Worm (Caenorhabditis elegans) whole organism, L4 larva: ENCODE results near the gene F46H5.4.

ENCODE experiments used
- D1046.2 ChIP-seq: fragments of 200-800 bp; sonication (Bioruptor generic); IDR thresholded peaks from 2 replicates; pipeline ENCODE4 v1.3.6; 2022; ENCODE audit warnings: missing genetic modification characterization, missing compliant biosample characterization
- F10B5.3 ChIP-seq: sonication (generic microtip); optimal IDR thresholded peaks from 2 replicates; lab custom pipeline; 2016; ENCODE audit warnings: mild to moderate bottlenecking, missing genetic modification characterization, missing compliant biosample characterization
- F26F4.8 ChIP-seq: fragments of 200-800 bp; sonication (Bioruptor generic); conservative IDR thresholded peaks from 2 replicates; pipeline ENCODE4 v1.3.6; 2022; ENCODE audit warnings: missing genetic modification characterization, missing compliant biosample characterization
- T26A8.4 ChIP-seq: fragments of 200-800 bp; sonication (Bioruptor generic); IDR thresholded peaks from 2 replicates; pipeline ENCODE4 v1.3.6; 2022; ENCODE audit warnings: missing genetic modification characterization, missing compliant biosample characterization
- aha-1 ChIP-seq: fragments of 150-350 bp; peaks from one replicate; lab custom pipeline; 2014; ENCODE audit warnings: missing biosample characterization, missing genetic modification characterization
- arid-1 ChIP-seq: fragments of 200-800 bp; sonication (Bioruptor generic); conservative IDR thresholded peaks from 2 replicates; pipeline ENCODE4 v1.3.6; 2022; ENCODE audit warnings: missing genetic modification reagents, missing genetic modification characterization, missing compliant biosample characterization
- attf-4 ChIP-seq: sonication (generic microtip); optimal IDR thresholded peaks from 3 replicates; lab custom pipeline; 2017; ENCODE audit warnings: missing biosample characterization, missing genetic modification characterization
- ceh-44 ChIP-seq: fragments of 200-800 bp; sonication (Bioruptor generic); IDR thresholded peaks from 2 replicates; pipeline ENCODE4 v1.3.6; 2022; ENCODE audit warnings: missing genetic modification reagents, missing genetic modification characterization, missing compliant biosample characterization
- ceh-62 ChIP-seq: sonication (generic microtip); optimal IDR thresholded peaks from 2 replicates; lab custom pipeline; 2017; ENCODE audit warnings: missing biosample characterization, missing genetic modification characterization
- ctbp-1 ChIP-seq: fragments of 200-800 bp; sonication (Bioruptor generic); IDR thresholded peaks from 2 replicates; pipeline ENCODE4 v1.3.6; 2022; ENCODE audit warnings: missing genetic modification reagents, missing genetic modification characterization, missing compliant biosample characterization
- daf-16 ChIP-seq, 3 experiments: sonication (generic microtip); optimal IDR thresholded peaks; 2 replicates each; lab custom pipeline; 2016 to 2017; ENCODE audit warnings: missing genetic modification characterization in 3 of 3, missing genetic modification reagents in 3 of 3, mild to moderate bottlenecking in 2 of 3, missing compliant biosample characterization in 2 of 3, missing biosample characterization in 1 of 3, moderate library complexity in 1 of 3
- daf-19 ChIP-seq: fragments of 200-800 bp; sonication (Bioruptor generic); conservative IDR thresholded peaks from 2 replicates; pipeline ENCODE4 v1.3.6; 2022; ENCODE audit warnings: missing genetic modification characterization, missing compliant biosample characterization
- dmd-6 ChIP-seq: fragments of 200-800 bp; sonication (Bioruptor generic); IDR thresholded peaks from 2 replicates; pipeline ENCODE4 v1.3.6; 2022; ENCODE audit warnings: missing genetic modification reagents, missing genetic modification characterization, missing compliant biosample characterization
- dpl-1 ChIP-seq: fragments of 150-350 bp; optimal IDR thresholded peaks from 2 replicates; lab custom pipeline; 2014; ENCODE audit warnings: missing biosample characterization, missing genetic modification reagents, missing genetic modification characterization
- duxl-1 ChIP-seq: sonication (generic microtip); optimal IDR thresholded peaks from 2 replicates; lab custom pipeline; 2016; ENCODE audit warnings: mild to moderate bottlenecking, missing genetic modification characterization, moderate library complexity, missing compliant biosample characterization; ENCODE audit not compliant: poor library complexity
- dve-1 ChIP-seq: sonication (generic microtip); optimal IDR thresholded peaks from 2 replicates; lab custom pipeline; 2017; ENCODE audit warnings: antibody characterized with exemption, mild to moderate bottlenecking, missing genetic modification characterization, missing compliant biosample characterization; ENCODE audit not compliant: insufficient read depth
- gei-8 ChIP-seq: fragments of 200-800 bp; sonication (Bioruptor generic); optimal IDR thresholded peaks from 2 replicates; lab custom pipeline; 2018; ENCODE audit warnings: mild to moderate bottlenecking, missing genetic modification characterization, missing compliant biosample characterization
- hif-1 ChIP-seq, 2 experiments: sonication (generic microtip); optimal IDR thresholded peaks; 2 replicates each; lab custom pipeline; 2016 to 2017; ENCODE audit warnings: missing compliant biosample characterization in 2 of 2, missing genetic modification characterization in 2 of 2, missing genetic modification reagents in 2 of 2, missing genotype in 2 of 2, mild to moderate bottlenecking in 1 of 2
- hmg-1.1 ChIP-seq: fragments of 200-800 bp; sonication (Bioruptor generic); IDR thresholded peaks from 2 replicates; pipeline ENCODE4 v1.3.6; 2022; ENCODE audit warnings: missing genetic modification reagents, missing genetic modification characterization, missing compliant biosample characterization
- lim-7 ChIP-seq: fragments of 200-800 bp; sonication (Bioruptor generic); IDR thresholded peaks from 2 replicates; pipeline ENCODE4 v1.3.6; 2022; ENCODE audit warnings: missing genetic modification characterization, missing compliant biosample characterization
- lin-1 ChIP-seq: fragments of 200-800 bp; sonication (Bioruptor generic); IDR thresholded peaks from 2 replicates; pipeline ENCODE4 v1.3.6; 2022; ENCODE audit warnings: missing genetic modification reagents, missing genetic modification characterization, missing compliant biosample characterization
- lin-15B ChIP-seq: fragments of 150-350 bp; sonication (generic microtip); optimal IDR thresholded peaks from 3 replicates; lab custom pipeline; 2014; ENCODE audit warnings: missing biosample characterization, missing genetic modification characterization
- lin-29 ChIP-seq: fragments of 200-800 bp; sonication (Bioruptor generic); IDR thresholded peaks from 2 replicates; pipeline ENCODE4 v1.3.6; 2022; ENCODE audit warnings: missing genetic modification reagents, missing genetic modification characterization, missing compliant biosample characterization
- lin-38 ChIP-seq: fragments of 200-800 bp; sonication (Bioruptor generic); IDR thresholded peaks from 2 replicates; pipeline ENCODE4 v1.3.6; 2022; ENCODE audit warnings: missing genetic modification reagents, missing genetic modification characterization, missing compliant biosample characterization
- mdt-29 ChIP-seq: fragments of 200-800 bp; sonication (Bioruptor generic); IDR thresholded peaks from 2 replicates; pipeline ENCODE4 v1.3.6; 2022; ENCODE audit warnings: missing genetic modification reagents, missing genetic modification characterization, missing compliant biosample characterization
- mep-1 ChIP-seq: fragments of 150-350 bp; sonication (generic microtip); optimal IDR thresholded peaks from 3 replicates; lab custom pipeline; 2014; ENCODE audit warnings: missing biosample characterization, missing genetic modification characterization
- nhr-10 ChIP-seq: fragments of 150-350 bp; optimal IDR thresholded peaks from 2 replicates; lab custom pipeline; 2014; ENCODE audit warnings: missing biosample characterization, missing genetic modification characterization
- nhr-102 ChIP-seq: sonication (generic microtip); optimal IDR thresholded peaks from 2 replicates; lab custom pipeline; 2016; ENCODE audit warnings: mild to moderate bottlenecking, missing genetic modification characterization, moderate library complexity, missing compliant biosample characterization
- nhr-237 ChIP-seq: sonication (generic microtip); optimal IDR thresholded peaks from 2 replicates; lab custom pipeline; 2017; ENCODE audit warnings: missing biosample characterization, missing genetic modification characterization
- nhr-25 ChIP-seq: sonication (generic microtip); optimal IDR thresholded peaks from 2 replicates; lab custom pipeline; 2017; ENCODE audit warnings: missing genetic modification characterization, mild to moderate bottlenecking, missing compliant biosample characterization, antibody characterized with exemption, moderate library complexity, borderline replicate concordance; ENCODE audit not compliant: insufficient read depth
- nhr-41 ChIP-seq: fragments of 200-800 bp; sonication (Bioruptor generic); IDR thresholded peaks from 2 replicates; pipeline ENCODE4 v1.3.6; 2022; ENCODE audit warnings: missing genetic modification reagents, missing genetic modification characterization, missing compliant biosample characterization
- nhr-42 ChIP-seq: fragments of 200-800 bp; sonication (Bioruptor generic); IDR thresholded peaks from 2 replicates; pipeline ENCODE4 v1.3.6; 2022; ENCODE audit warnings: missing genetic modification characterization, missing compliant biosample characterization
- nhr-48 ChIP-seq: sonication (generic microtip); optimal IDR thresholded peaks from 2 replicates; lab custom pipeline; 2016; ENCODE audit warnings: mild to moderate bottlenecking, missing genetic modification characterization, missing compliant biosample characterization
- nhr-6 ChIP-seq: fragments of 150-350 bp; optimal IDR thresholded peaks from 2 replicates; lab custom pipeline; 2014; ENCODE audit warnings: missing biosample characterization, missing genetic modification characterization
- nhr-76 ChIP-seq: fragments of 150-350 bp; optimal IDR thresholded peaks from 2 replicates; lab custom pipeline; 2014; ENCODE audit warnings: missing biosample characterization, missing genetic modification characterization
- nhr-77 ChIP-seq: fragments of 150-350 bp; optimal IDR thresholded peaks from 2 replicates; lab custom pipeline; 2014; ENCODE audit warnings: missing biosample characterization, missing genetic modification characterization
- pha-4 ChIP-seq, 2 experiments: fragments of 150-350 bp in 1 of 2; fragments of 200-800 bp in 1 of 2; sonication (Bioruptor generic) in 1 of 2; IDR thresholded peaks in 1 of 2; optimal IDR thresholded peaks in 1 of 2; 2 replicates each; pipeline versions ENCODE4 v1.3.6 to Lab custom; 2014 to 2022; ENCODE audit warnings: missing genetic modification characterization in 2 of 2, missing genetic modification reagents in 2 of 2, missing biosample characterization in 1 of 2, missing compliant biosample characterization in 1 of 2
- php-3 ChIP-seq: fragments of 200-800 bp; sonication (Bioruptor generic); IDR thresholded peaks from 2 replicates; pipeline ENCODE4 v1.3.6; 2022; ENCODE audit warnings: missing genetic modification reagents, missing genetic modification characterization, missing compliant biosample characterization
- rbr-2 ChIP-seq: sonication (generic microtip); optimal IDR thresholded peaks from 2 replicates; lab custom pipeline; 2016; ENCODE audit warnings: missing genotype, missing genetic modification characterization, missing compliant biosample characterization
- saeg-2 ChIP-seq: fragments of 200-800 bp; sonication (Bioruptor generic); IDR thresholded peaks from 2 replicates; pipeline ENCODE4 v1.3.6; 2022; ENCODE audit warnings: missing genetic modification reagents, missing genetic modification characterization, missing compliant biosample characterization
- skn-1 ChIP-seq: fragments of 150-350 bp; optimal IDR thresholded peaks from 2 replicates; lab custom pipeline; 2014; ENCODE audit warnings: missing biosample characterization, missing genetic modification characterization
- snpc-4 ChIP-seq: fragments of 150-350 bp; optimal IDR thresholded peaks from 2 replicates; lab custom pipeline; 2014; ENCODE audit warnings: missing biosample characterization, missing genetic modification characterization
- spr-3 ChIP-seq: fragments of 200-800 bp; sonication (Bioruptor generic); optimal IDR thresholded peaks from 2 replicates; lab custom pipeline; 2018; ENCODE audit warnings: mild to moderate bottlenecking, missing genetic modification characterization, missing compliant biosample characterization
- tra-1 ChIP-seq: fragments of 200-800 bp; sonication (Bioruptor generic); IDR thresholded peaks from 2 replicates; pipeline ENCODE4 v1.3.6; 2022; ENCODE audit warnings: missing genetic modification reagents, missing genetic modification characterization, missing compliant biosample characterization
- unc-130 ChIP-seq: sonication (generic microtip); optimal IDR thresholded peaks from 2 replicates; lab custom pipeline; 2016; ENCODE audit warnings: missing genetic modification reagents, missing genetic modification characterization, missing compliant biosample characterization
- vab-7 ChIP-seq: fragments of 200-800 bp; sonication (Bioruptor generic); IDR thresholded peaks from 2 replicates; pipeline ENCODE4 v1.3.6; 2022; ENCODE audit warnings: missing genetic modification reagents, missing genetic modification characterization, missing compliant biosample characterization
- zfp-3 ChIP-seq: fragments of 200-800 bp; sonication (Bioruptor generic); conservative IDR thresholded peaks from 2 replicates; pipeline ENCODE4 v1.3.6; 2022; ENCODE audit warnings: missing genetic modification reagents, missing genetic modification characterization, missing compliant biosample characterization
- zip-11 ChIP-seq: fragments of 200-800 bp; sonication (Bioruptor generic); IDR thresholded peaks from 2 replicates; pipeline ENCODE4 v1.3.6; 2022; ENCODE audit warnings: missing genetic modification characterization, missing compliant biosample characterization
- zip-2 ChIP-seq: fragments of 150-350 bp; optimal IDR thresholded peaks from 2 replicates; lab custom pipeline; 2014; ENCODE audit warnings: missing biosample characterization, missing genetic modification characterization
- ztf-11 ChIP-seq: fragments of 150-350 bp; optimal IDR thresholded peaks from 2 replicates; lab custom pipeline; 2014; ENCODE audit warnings: missing biosample characterization, missing genetic modification characterization
- ztf-7 ChIP-seq: fragments of 150-350 bp; optimal IDR thresholded peaks from 2 replicates; lab custom pipeline; 2014; ENCODE audit warnings: missing biosample characterization, missing genetic modification characterization

The F46H5.4 gene

ce11 chrX:7244756-7245155 lies 9.7 kb downstream of the F46H5.4 start (continued):
- TF ChIP-seq lin-1 (GFP tag; lab: Robert Waterston, UW) (peak; percentile 85), unc-130 (GFP tag; lab: Kevin White, UChicago) (no peak), dmd-6 (GFP tag; lab: Robert Waterston, UW) (peak; percentile 94), nhr-48 (tag; lab: Kevin White, UChicago) (peak; percentile 75), skn-1 (no peak), dve-1 (tag; lab: Kevin White, UChicago) (peak; percentile 92), rbr-2 (tag; lab: Kevin White, UChicago) (no peak), snpc-4 (tag; lab: Kevin White, UChicago) (no peak), daf-19 (GFP tag; lab: Robert Waterston, UW) (no peak), saeg-2 (GFP tag; lab: Robert Waterston, UW) (0 out of 2 replicates have a peak, but pooled peaks have one; percentile 8), nhr-42 (GFP tag; lab: Robert Waterston, UW) (no peak), mdt-29 (GFP tag; lab: Robert Waterston, UW) (peak; percentile 74), pha-4 (GFP tag; IDR thresholded peaks at IDR 0.05; lab: Robert Waterston, UW) (no peak), pha-4 (tag; optimal IDR thresholded peaks at IDR 0.05; lab: Kevin White, UChicago) (peak; percentile 33), nhr-77 (tag; lab: Kevin White, UChicago) (peak; percentile 73), ceh-62 (tag; lab: Kevin White, UChicago) (no peak), nhr-76 (no peak), nhr-41 (GFP tag; lab: Robert Waterston, UW) (no peak), zfp-3 (GFP tag; lab: Robert Waterston, UW) (no peak; the same call in 1 of the 2 replicates), hmg-1.1 (GFP tag; lab: Robert Waterston, UW) (0 out of 2 replicates have a peak, but pooled peaks have one; percentile 17), arid-1 (GFP tag; lab: Robert Waterston, UW) (no peak), aha-1 (tag; lab: Kevin White, UChicago) (peak; percentile 90), nhr-25 (tag; lab: Kevin White, UChicago) (no peak), ztf-11 (no peak), spr-3 (GFP tag; lab: Kevin White, UChicago) (no peak), php-3 (peak; percentile 87), D1046.2 (GFP tag; lab: Robert Waterston, UW) (no peak), nhr-102 (tag; lab: Kevin White, UChicago) (peak; percentile 74), nhr-237 (tag; lab: Kevin White, UChicago) (no peak), daf-16 (GFP tag; optimal IDR thresholded peaks at IDR 0.05; lab: Kevin White, UChicago) (peak in 1 of 2 experiments; percentile 57), daf-16 (tag; optimal IDR thresholded peaks at IDR 0.05; lab: Kevin White, UChicago) (peak; percentile 95), ceh-44 (GFP tag; lab: Robert Waterston, UW) (no peak), hif-1 (tag; optimal IDR thresholded peaks at IDR 0.05; lab: Kevin White, UChicago) (peak in 1 of 2 experiments; percentile 25), nhr-10 (peak; percentile 53), lim-7 (GFP tag; lab: Robert Waterston, UW) (no peak), zip-2 (tag; lab: Kevin White, UChicago) (no peak), tra-1 (GFP tag; lab: Robert Waterston, UW) (peak; percentile 86), zip-11 (GFP tag; lab: Robert Waterston, UW) (no peak), lin-29 (no peak), nhr-6 (tag; lab: Kevin White, UChicago) (peak; percentile 36), vab-7 (GFP tag; lab: Robert Waterston, UW) (no peak), F26F4.8 (GFP tag; lab: Robert Waterston, UW) (no peak), ctbp-1 (GFP tag; lab: Robert Waterston, UW) (no peak), lin-15B (no peak), attf-4 (tag; lab: Kevin White, UChicago) (no peak), F10B5.3 (tag; lab: Kevin White, UChicago) (no peak), duxl-1 (tag; lab: Kevin White, UChicago) (no peak), lin-38 (no peak), mep-1 (tag; lab: Kevin White, UChicago) (peak; percentile 31), dpl-1 (GFP tag; lab: Kevin White, UChicago) (peak; percentile 2), T26A8.4 (GFP tag; lab: Robert Waterston, UW) (no peak; the same call in 1 of the 2 replicates), ztf-7 (tag; lab: Kevin White, UChicago) (no peak), gei-8 (GFP tag; lab: Kevin White, UChicago) (no peak)
